Worm (Caenorhabditis elegans): Measurements from ENCODE around the gene ZC116.1.

ZC116.1 gene

ce11 chrV:12599510-12600242, 9.9 kb upstream of the ZC116.1 start, which contains the start of gene C14C10.5:
C14C10.5 (plus strand) TSS chrV:12600192.
- TF ChIP-seq unc-62 (GFP tag; optimal IDR thresholded peaks at IDR 0.05) (no peak), ztf-11 (tag; optimal IDR thresholded peaks at IDR 0.05) (no peak), elt-1 (tag; optimal IDR thresholded peaks at IDR 0.05; ENCODE audit: borderline replicate concordance, insufficient read depth) (no peak), nhr-76 (tag; optimal IDR thresholded peaks at IDR 0.05) (no peak), unc-39 (tag; optimal IDR thresholded peaks at IDR 0.05) (no peak), mep-1 (tag; optimal IDR thresholded peaks at IDR 0.05) (peak; percentile 1)

DNA sequence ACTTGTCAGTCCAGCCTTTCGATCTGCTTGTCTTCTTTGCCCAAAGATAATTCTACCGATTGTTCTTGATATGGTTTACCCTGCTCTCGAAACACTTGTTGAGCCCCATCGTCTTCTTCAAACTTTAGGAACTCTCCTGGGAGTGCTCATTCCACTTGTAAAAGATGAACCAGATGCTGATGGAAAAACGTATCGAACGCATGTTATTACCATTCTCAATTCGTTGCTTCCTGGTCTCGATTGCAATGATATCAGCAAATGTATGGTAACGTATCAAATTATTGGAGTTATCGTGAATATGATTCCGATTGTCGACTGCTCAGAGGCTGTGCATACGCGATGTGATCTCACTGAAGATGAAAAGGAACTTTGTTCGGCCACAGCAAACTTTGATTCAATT, 7.8 kb upstream of the ZC116.1 start:
- no peak for TF ChIP-seq nhr-237 (tag; optimal IDR thresholded peaks at IDR 0.05)
- no peak for TF ChIP-seq unc-120 (tag; optimal IDR thresholded peaks at IDR 0.05; ENCODE audit: poor library complexity, severe bottlenecking)
- TF ChIP-seq ztf-11 (tag; optimal IDR thresholded peaks at IDR 0.05): no peak
- no peak for TF ChIP-seq nhr-28 (tag; optimal IDR thresholded peaks at IDR 0.05)
- TF ChIP-seq pha-4 (tag; optimal IDR thresholded peaks at IDR 0.05): no peak
- no peak for TF ChIP-seq snpc-4 (tag; optimal IDR thresholded peaks at IDR 0.05)
- no peak for TF ChIP-seq drap-1 (GFP tag; optimal IDR thresholded peaks at IDR 0.05)

ce11 chrV:12607113-12607512, 2.5 kb upstream of the ZC116.1 start, which contains the start of gene erg-28:
erg-28 (plus strand) TSS chrV:12607413.
- TF ChIP-seq elt-3 (tag; optimal IDR thresholded peaks at IDR 0.05) (no peak), ham-2 (GFP tag; optimal IDR thresholded peaks at IDR 0.05) (no peak), nhr-12 (tag; optimal IDR thresholded peaks at IDR 0.05) (no peak), sem-2 (GFP tag; optimal IDR thresholded peaks at IDR 0.05) (no peak), mep-1 (tag; optimal IDR thresholded peaks at IDR 0.05) (no peak)

ce11 chrV:12608857-12609256, 769 bp upstream of the ZC116.1 start, which contains the start of gene ZC116.5:
ZC116.5 (minus strand) TSS chrV:12608957.
- no peak for TF ChIP-seq tbx-8 (GFP tag; optimal IDR thresholded peaks at IDR 0.05)
- TF ChIP-seq cnd-1 (tag; optimal IDR thresholded peaks at IDR 0.05): no peak
- TF ChIP-seq unc-120 (tag; optimal IDR thresholded peaks at IDR 0.05; ENCODE audit: poor library complexity, severe bottlenecking): no peak

ce11 chrV:12611029-12611428, 1.4 kb downstream of the ZC116.1 start, which contains the start of gene cubn-1:
cubn-1 (plus strand) TSS chrV:12611329.
- TF ChIP-seq nhr-2 (tag; optimal IDR thresholded peaks at IDR 0.05): no peak
- TF ChIP-seq lsy-2 (tag; optimal IDR thresholded peaks at IDR 0.05): no peak
- TF ChIP-seq ceh-39 (tag; optimal IDR thresholded peaks at IDR 0.05): no peak
- no peak for TF ChIP-seq ceh-43 (GFP tag; optimal IDR thresholded peaks at IDR 0.05)
- TF ChIP-seq unc-120 (tag; optimal IDR thresholded peaks at IDR 0.05; ENCODE audit: poor library complexity, severe bottlenecking): no peak
- no peak for TF ChIP-seq hlh-1 (tag; optimal IDR thresholded peaks at IDR 0.05)
- no peak for TF ChIP-seq M03D4.4 (tag; optimal IDR thresholded peaks at IDR 0.05)
- no peak for TF ChIP-seq tbx-8 (GFP tag; optimal IDR thresholded peaks at IDR 0.05)
- TF ChIP-seq zip-8 (tag; optimal IDR thresholded peaks at IDR 0.05): no peak
- no peak for TF ChIP-seq cnd-1 (tag; optimal IDR thresholded peaks at IDR 0.05)
- TF ChIP-seq ham-2 (GFP tag; optimal IDR thresholded peaks at IDR 0.05): no peak
- TF ChIP-seq mep-1 (tag; optimal IDR thresholded peaks at IDR 0.05): no peak
- TF ChIP-seq nhr-76 (tag; optimal IDR thresholded peaks at IDR 0.05): no peak
- TF ChIP-seq ztf-11 (tag; optimal IDR thresholded peaks at IDR 0.05): no peak
- TF ChIP-seq flh-1 (GFP tag; optimal IDR thresholded peaks at IDR 0.05): no peak
- no peak for TF ChIP-seq sem-2 (GFP tag; optimal IDR thresholded peaks at IDR 0.05)
- TF ChIP-seq ces-1 (GFP tag; optimal IDR thresholded peaks at IDR 0.05): no peak
- TF ChIP-seq mab-5 (tag; optimal IDR thresholded peaks at IDR 0.05): no peak

ce11 chrV:12612118-12612517, 2.5 kb downstream of the ZC116.1 start, which contains the start of gene cyc-2.2:
cyc-2.2 (minus strand) TSS chrV:12612218.
- TF ChIP-seq mls-2 (tag; optimal IDR thresholded peaks at IDR 0.05) (no peak), lsy-2 (tag; optimal IDR thresholded peaks at IDR 0.05) (no peak), lin-13 (tag; optimal IDR thresholded peaks at IDR 0.05) (no peak), nhr-12 (tag; optimal IDR thresholded peaks at IDR 0.05) (no peak), zip-8 (tag; optimal IDR thresholded peaks at IDR 0.05) (no peak), nhr-2 (tag; optimal IDR thresholded peaks at IDR 0.05) (no peak), unc-62 (GFP tag; optimal IDR thresholded peaks at IDR 0.05) (no peak), cnd-1 (tag; optimal IDR thresholded peaks at IDR 0.05) (no peak), ceh-83 (GFP tag; optimal IDR thresholded peaks at IDR 0.05) (no peak), ceh-43 (GFP tag; optimal IDR thresholded peaks at IDR 0.05) (no peak), hlh-1 (tag; optimal IDR thresholded peaks at IDR 0.05) (no peak), elt-1 (tag; optimal IDR thresholded peaks at IDR 0.05; ENCODE audit: borderline replicate concordance, insufficient read depth) (no peak), sptf-1 (tag; optimal IDR thresholded peaks at IDR 0.05) (no peak), bed-3 (GFP tag; optimal IDR thresholded peaks at IDR 0.05) (no peak), mep-1 (tag; optimal IDR thresholded peaks at IDR 0.05) (no peak)
